Worm (Caenorhabditis elegans) whole organism, L3 larva: ENCODE results near the gene K02F3.2.

Experiments
- R02D3.7 ChIP-seq: fragments of 150-350 bp; optimal IDR thresholded peaks from 2 replicates; lab custom pipeline; 2014; ENCODE audit warnings: missing biosample characterization, missing genetic modification characterization
- ZK546.5 ChIP-seq: sonication (generic microtip); optimal IDR thresholded peaks from 2 replicates; lab custom pipeline; 2017; ENCODE audit warnings: missing biosample characterization, missing genetic modification characterization
- aly-2 ChIP-seq: fragments of 150-350 bp; optimal IDR thresholded peaks from 2 replicates; lab custom pipeline; 2014; ENCODE audit warnings: missing biosample characterization, missing genetic modification characterization
- ama-1 ChIP-seq: fragments of 150-350 bp; optimal IDR thresholded peaks from 2 replicates; lab custom pipeline; 2018
- ceh-16 ChIP-seq: sonication (generic microtip); optimal IDR thresholded peaks from 2 replicates; lab custom pipeline; 2017; ENCODE audit warnings: missing biosample characterization, missing genetic modification characterization
- ceh-28 ChIP-seq: fragments of 150-350 bp; optimal IDR thresholded peaks from 2 replicates; lab custom pipeline; 2014; ENCODE audit warnings: missing biosample characterization, missing genetic modification reagents, missing genetic modification characterization
- ceh-82 ChIP-seq: fragments of 150-350 bp; optimal IDR thresholded peaks from 2 replicates; lab custom pipeline; 2014; ENCODE audit warnings: missing biosample characterization, missing genetic modification characterization
- ceh-9 ChIP-seq: sonication (generic microtip); optimal IDR thresholded peaks from 2 replicates; lab custom pipeline; 2018; ENCODE audit warnings: missing biosample characterization, missing genetic modification characterization
- daf-12 ChIP-seq: fragments of 150-350 bp; optimal IDR thresholded peaks from 2 replicates; lab custom pipeline; 2014; ENCODE audit warnings: missing biosample characterization, missing genetic modification reagents, missing genetic modification characterization
- egl-27 ChIP-seq: sonication (generic microtip); optimal IDR thresholded peaks from 4 replicates; lab custom pipeline; 2017; ENCODE audit warnings: missing biosample characterization, missing genetic modification reagents, missing genetic modification characterization
- egl-5 ChIP-seq: fragments of 150-350 bp; optimal IDR thresholded peaks from 2 replicates; lab custom pipeline; 2017; ENCODE audit warnings: missing biosample characterization, missing genetic modification reagents, missing genetic modification characterization, inconsistent platforms
- elt-1 ChIP-seq: fragments of 150-350 bp; optimal IDR thresholded peaks from 2 replicates; lab custom pipeline; 2014; ENCODE audit warnings: missing biosample characterization, missing genetic modification characterization
- elt-2 ChIP-seq: sonication (generic microtip); optimal IDR thresholded peaks from 2 replicates; lab custom pipeline; 2016; ENCODE audit warnings: missing genetic modification reagents, mild to moderate bottlenecking, missing genetic modification characterization, missing compliant biosample characterization
- elt-3 ChIP-seq, 3 experiments: fragments of 150-350 bp in 1 of 3; sonication (generic microtip) in 2 of 3; optimal IDR thresholded peaks; 2 replicates in 2 of 3; 4 replicates in 1 of 3; lab custom pipeline; 2014 to 2017; ENCODE audit warnings: missing biosample characterization in 3 of 3, missing genetic modification characterization in 3 of 3
- eor-1 ChIP-seq, 2 experiments: fragments of 150-350 bp; optimal IDR thresholded peaks; 2 replicates each; lab custom pipeline; 2014 to 2018; ENCODE audit warnings: missing biosample characterization in 2 of 2, missing genetic modification characterization in 2 of 2
- fkh-10 ChIP-seq: sonication (generic microtip); optimal IDR thresholded peaks from 2 replicates; lab custom pipeline; 2017; ENCODE audit warnings: missing biosample characterization, missing genetic modification reagents, missing genetic modification characterization
- fkh-2 ChIP-seq: fragments of 150-350 bp; optimal IDR thresholded peaks from 2 replicates; lab custom pipeline; 2014; ENCODE audit warnings: missing biosample characterization, missing genetic modification reagents, missing genetic modification characterization
- fos-1 ChIP-seq: fragments of 150-350 bp; optimal IDR thresholded peaks from 2 replicates; lab custom pipeline; 2014; ENCODE audit warnings: missing biosample characterization, missing genetic modification characterization
- hmg-11 ChIP-seq: sonication (generic microtip); optimal IDR thresholded peaks from 2 replicates; lab custom pipeline; 2016; ENCODE audit warnings: missing genetic modification characterization, missing compliant biosample characterization
- jun-1 ChIP-seq: fragments of 150-350 bp; optimal IDR thresholded peaks from 2 replicates; lab custom pipeline; 2014; ENCODE audit warnings: missing biosample characterization, missing genetic modification reagents, missing genetic modification characterization
- lin-15B ChIP-seq: fragments of 150-350 bp; optimal IDR thresholded peaks from 2 replicates; lab custom pipeline; 2014; ENCODE audit warnings: missing biosample characterization, missing genetic modification characterization
- lin-39 ChIP-seq: fragments of 150-350 bp; optimal IDR thresholded peaks from 2 replicates; lab custom pipeline; 2018; ENCODE audit warnings: missing biosample characterization, missing genetic modification reagents, missing genetic modification characterization
- lsy-12 ChIP-seq: sonication (generic microtip); optimal IDR thresholded peaks from 2 replicates; lab custom pipeline; 2016; ENCODE audit warnings: mild to moderate bottlenecking, missing genetic modification characterization, missing compliant biosample characterization
- mdl-1 ChIP-seq: fragments of 150-350 bp; optimal IDR thresholded peaks from 2 replicates; lab custom pipeline; 2014; ENCODE audit warnings: missing biosample characterization, missing genetic modification characterization
- mml-1 ChIP-seq: fragments of 150-350 bp; sonication (generic microtip); optimal IDR thresholded peaks from 3 replicates; lab custom pipeline; 2014; ENCODE audit warnings: missing biosample characterization, missing genetic modification characterization
- nfya-1 ChIP-seq: sonication (generic microtip); optimal IDR thresholded peaks from 2 replicates; lab custom pipeline; 2017; ENCODE audit warnings: missing genetic modification characterization, mild to moderate bottlenecking, missing compliant biosample characterization, antibody characterized with exemption, moderate library complexity; ENCODE audit not compliant: insufficient read depth
- nhr-11 ChIP-seq: fragments of 150-350 bp; optimal IDR thresholded peaks from 2 replicates; lab custom pipeline; 2014; ENCODE audit warnings: missing biosample characterization, missing genetic modification characterization
- nhr-12 ChIP-seq: fragments of 150-350 bp; optimal IDR thresholded peaks from 2 replicates; lab custom pipeline; 2014; ENCODE audit warnings: missing biosample characterization, missing genetic modification characterization
- nhr-23 ChIP-seq: fragments of 150-350 bp; optimal IDR thresholded peaks from 2 replicates; lab custom pipeline; 2014; ENCODE audit warnings: missing biosample characterization, missing genetic modification reagents, missing genetic modification characterization
- nhr-237 ChIP-seq: fragments of 150-350 bp; optimal IDR thresholded peaks from 2 replicates; lab custom pipeline; 2014; ENCODE audit warnings: missing biosample characterization, missing genetic modification characterization
- nhr-25 ChIP-seq: sonication (generic microtip); optimal IDR thresholded peaks from 2 replicates; lab custom pipeline; 2017; ENCODE audit warnings: missing biosample characterization, missing genetic modification characterization
- nhr-28 ChIP-seq: fragments of 150-350 bp; optimal IDR thresholded peaks from 2 replicates; lab custom pipeline; 2014; ENCODE audit warnings: missing biosample characterization, missing genetic modification characterization
- nhr-43 ChIP-seq: sonication (generic microtip); optimal IDR thresholded peaks from 2 replicates; lab custom pipeline; 2016; ENCODE audit warnings: mild to moderate bottlenecking, missing genetic modification characterization, missing compliant biosample characterization; ENCODE audit not compliant: poor library complexity, severe bottlenecking
- nhr-67 ChIP-seq: fragments of 150-350 bp; optimal IDR thresholded peaks from 2 replicates; lab custom pipeline; 2014; ENCODE audit warnings: missing biosample characterization, missing genetic modification characterization
- nhr-76 ChIP-seq: fragments of 150-350 bp; sonication (generic microtip); optimal IDR thresholded peaks from 5 replicates; lab custom pipeline; 2014; ENCODE audit warnings: missing biosample characterization, missing genetic modification characterization
- nhr-77 ChIP-seq: fragments of 150-350 bp; optimal IDR thresholded peaks from 2 replicates; lab custom pipeline; 2014; ENCODE audit warnings: missing biosample characterization, missing genetic modification characterization
- pha-4 ChIP-seq: fragments of 150-350 bp; optimal IDR thresholded peaks from 2 replicates; lab custom pipeline; 2014; ENCODE audit warnings: missing biosample characterization, missing genetic modification reagents, missing genetic modification characterization
- pqm-1 ChIP-seq: fragments of 150-350 bp; optimal IDR thresholded peaks from 2 replicates; lab custom pipeline; 2017; ENCODE audit warnings: missing biosample characterization, missing genetic modification characterization, inconsistent platforms
- sea-2 ChIP-seq: fragments of 150-350 bp; sonication (generic microtip); optimal IDR thresholded peaks from 4 replicates; lab custom pipeline; 2014; ENCODE audit warnings: missing biosample characterization, missing genetic modification reagents, missing genetic modification characterization
- skn-1 ChIP-seq: fragments of 150-350 bp; optimal IDR thresholded peaks from 2 replicates; lab custom pipeline; 2014; ENCODE audit warnings: missing biosample characterization, missing genetic modification characterization
- snpc-4 ChIP-seq: fragments of 150-350 bp; optimal IDR thresholded peaks from 2 replicates; lab custom pipeline; 2014; ENCODE audit warnings: missing biosample characterization, missing genetic modification characterization
- tbx-2 ChIP-seq: sonication (generic microtip); optimal IDR thresholded peaks from 2 replicates; lab custom pipeline; 2016; ENCODE audit warnings: mild to moderate bottlenecking, missing genetic modification characterization, missing compliant biosample characterization
- unc-39 ChIP-seq: sonication (generic microtip); optimal IDR thresholded peaks from 4 replicates; lab custom pipeline; 2017; ENCODE audit warnings: missing biosample characterization, missing genetic modification characterization
- unc-62 ChIP-seq: fragments of 150-350 bp; sonication (generic microtip); optimal IDR thresholded peaks from 4 replicates; lab custom pipeline; 2014; ENCODE audit warnings: missing biosample characterization, missing genetic modification reagents, missing genetic modification characterization
- zag-1 ChIP-seq: fragments of 150-350 bp; optimal IDR thresholded peaks from 2 replicates; lab custom pipeline; 2014; ENCODE audit warnings: missing biosample characterization, missing genetic modification characterization
- ztf-11 ChIP-seq: fragments of 150-350 bp; optimal IDR thresholded peaks from 2 replicates; lab custom pipeline; 2014; ENCODE audit warnings: missing biosample characterization, missing genetic modification characterization
- ztf-4 ChIP-seq: fragments of 150-350 bp; optimal IDR thresholded peaks from 2 replicates; lab custom pipeline; 2014; ENCODE audit warnings: missing biosample characterization, missing genetic modification characterization

Gene K02F3.2

DNA sequence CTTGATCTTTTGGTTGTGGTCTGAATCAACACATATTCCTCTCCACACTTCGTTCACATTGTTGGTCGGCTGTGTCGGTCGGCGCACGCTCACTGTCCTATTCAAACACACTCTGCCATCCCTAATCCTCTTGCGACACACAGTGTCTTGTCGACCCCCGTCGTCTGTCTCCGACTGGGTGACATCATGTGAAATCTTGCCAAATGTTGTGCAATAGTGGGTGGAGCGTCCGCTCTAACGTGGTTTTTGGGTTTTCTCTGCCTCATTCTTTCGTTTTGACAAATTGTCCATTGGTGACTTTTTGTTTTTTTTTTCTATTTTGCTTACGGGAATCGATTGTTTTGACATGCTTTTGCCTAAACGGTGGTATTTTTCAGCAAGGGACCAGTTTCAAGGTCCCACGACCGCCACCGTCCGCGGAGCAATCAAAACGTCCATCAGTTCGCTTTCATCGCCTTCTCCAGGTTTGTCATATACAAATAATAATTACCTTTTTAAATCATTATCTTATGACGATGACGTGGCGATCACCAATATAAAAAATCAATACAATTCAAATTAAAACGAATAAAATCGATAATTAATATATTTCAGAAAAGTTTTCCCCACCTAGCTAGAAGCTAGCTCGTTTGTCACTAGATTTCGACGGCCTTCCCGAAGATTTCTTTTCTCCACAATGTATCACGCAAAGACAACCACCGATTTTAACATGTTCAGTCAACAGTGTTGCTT lies 11.8 kb upstream of the K02F3.2 start:
- TF ChIP-seq egl-5 (tag; lab: Kevin White, UChicago) (peak; percentile 83), fos-1 (tag; lab: Kevin White, UChicago) (peak; percentile 91), mdl-1 (tag; lab: Kevin White, UChicago) (peak; percentile 82), fkh-2 (no peak), jun-1 (tag; lab: Kevin White, UChicago) (peak; percentile 92), elt-3 (tag; optimal IDR thresholded peaks at IDR 0.05; lab: Kevin White, UChicago) (peak in 2 of 3 experiments; percentile 7 to 53), lin-39 (tag; lab: Kevin White, UChicago) (peak; percentile 97), nfya-1 (tag; lab: Kevin White, UChicago) (peak; percentile 96), lin-15B (tag; lab: Kevin White, UChicago) (peak; percentile 69), nhr-237 (no peak), pha-4 (tag; lab: Kevin White, UChicago) (peak; percentile 98), lsy-12 (tag; lab: Kevin White, UChicago) (peak; percentile 88), ZK546.5 (no peak), tbx-2 (tag; lab: Kevin White, UChicago) (peak; percentile 81), zag-1 (peak; percentile 25), skn-1 (tag; lab: Kevin White, UChicago) (peak; percentile 81), snpc-4 (tag; lab: Kevin White, UChicago) (peak; percentile 67), nhr-76 (tag; lab: Kevin White, UChicago) (no peak), nhr-67 (tag; lab: Kevin White, UChicago) (no peak), mml-1 (tag; lab: Kevin White, UChicago) (peak; percentile 8), nhr-77 (peak; percentile 21), daf-12 (tag; lab: Kevin White, UChicago) (no peak), nhr-43 (tag; lab: Kevin White, UChicago) (peak; percentile 88), elt-1 (tag; lab: Kevin White, UChicago) (peak; percentile 67), ama-1 (lab: Kevin White, UChicago) (peak; percentile 93), ztf-4 (tag; lab: Kevin White, UChicago) (peak; percentile 67), eor-1 (tag; optimal IDR thresholded peaks at IDR 0.05; lab: Kevin White, UChicago) (no peak), ceh-82 (tag; lab: Kevin White, UChicago) (no peak), elt-2 (tag; lab: Kevin White, UChicago) (peak; percentile 85), fkh-10 (GFP tag; lab: Kevin White, UChicago) (peak; percentile 96), nhr-11 (peak; percentile 82), nhr-23 (tag; lab: Kevin White, UChicago) (peak; percentile 94), ceh-9 (no peak), unc-39 (tag; lab: Kevin White, UChicago) (no peak), aly-2 (tag; lab: Kevin White, UChicago) (no peak), unc-62 (GFP tag; lab: Kevin White, UChicago) (peak; percentile 33), ceh-16 (no peak), ztf-11 (no peak), egl-27 (peak; percentile 48), sea-2 (GFP tag; lab: Kevin White, UChicago) (peak; percentile 49), R02D3.7 (tag; lab: Kevin White, UChicago) (peak; percentile 77), nhr-25 (tag; lab: Kevin White, UChicago) (peak; percentile 98), nhr-28 (tag; lab: Kevin White, UChicago) (no peak), nhr-12 (no peak), hmg-11 (tag; lab: Kevin White, UChicago) (peak; percentile 97), ceh-28 (tag; lab: Kevin White, UChicago) (peak; percentile 93), pqm-1 (peak; percentile 91)
